Worm (Caenorhabditis elegans) whole organism, L3 larva: ENCODE measurements around the gene mel-28.

Experiments
- daf-12 ChIP-seq: fragments of 150-350 bp; optimal IDR thresholded peaks from 2 replicates; lab custom pipeline; 2014; ENCODE audit warnings: missing biosample characterization, missing genetic modification reagents, missing genetic modification characterization
- egl-5 ChIP-seq: fragments of 150-350 bp; optimal IDR thresholded peaks from 2 replicates; lab custom pipeline; 2017; ENCODE audit warnings: missing biosample characterization, missing genetic modification reagents, missing genetic modification characterization, inconsistent platforms
- elt-2 ChIP-seq: sonication (generic microtip); optimal IDR thresholded peaks from 2 replicates; lab custom pipeline; 2016; ENCODE audit warnings: missing genetic modification reagents, mild to moderate bottlenecking, missing genetic modification characterization, missing compliant biosample characterization
- nfya-1 ChIP-seq: sonication (generic microtip); optimal IDR thresholded peaks from 2 replicates; lab custom pipeline; 2017; ENCODE audit warnings: missing genetic modification characterization, mild to moderate bottlenecking, missing compliant biosample characterization, antibody characterized with exemption, moderate library complexity; ENCODE audit not compliant: insufficient read depth
- tbx-2 ChIP-seq: sonication (generic microtip); optimal IDR thresholded peaks from 2 replicates; lab custom pipeline; 2016; ENCODE audit warnings: mild to moderate bottlenecking, missing genetic modification characterization, missing compliant biosample characterization

DNA sequence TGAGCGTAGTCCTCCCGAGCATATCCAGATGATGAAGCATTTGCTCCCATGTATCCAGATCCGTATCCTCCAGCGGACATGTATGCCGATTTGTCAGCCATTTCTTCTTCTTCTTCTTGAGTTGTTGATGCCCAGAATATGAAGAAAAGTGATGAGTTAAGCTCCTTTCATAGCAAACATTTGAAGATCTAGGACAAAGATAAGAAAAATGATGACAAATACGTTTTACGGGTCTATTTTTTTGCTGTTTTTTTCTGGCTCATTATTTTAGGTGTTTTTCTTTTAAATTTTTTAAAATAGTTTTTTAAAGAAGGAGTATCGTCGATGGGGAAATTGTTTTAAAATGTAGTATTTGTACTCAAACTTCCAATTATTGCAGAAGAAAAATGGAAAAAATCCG lies 44.3 kb downstream of the mel-28 start, which contains the start of gene nspd-9:
- no peak for TF ChIP-seq elt-2 (tag; lab: Kevin White, UChicago)
- no peak for TF ChIP-seq nfya-1
- TF ChIP-seq daf-12 (tag; lab: Kevin White, UChicago), result no peak
- no peak for TF ChIP-seq tbx-2 (tag; lab: Kevin White, UChicago)
- TF ChIP-seq egl-5 (tag; lab: Kevin White, UChicago), result no peak
